Worm (Caenorhabditis elegans) whole organism, midembryonic: ENCODE data around the gene F07G6.2.

ENCODE experiments used
- cog-1 ChIP-seq: sonication (generic microtip); optimal IDR thresholded peaks from 2 replicates; lab custom pipeline; 2016; ENCODE audit warnings: missing genetic modification characterization, missing compliant biosample characterization
- klf-2 ChIP-seq: fragments of 200-800 bp; sonication (Bioruptor generic); conservative IDR thresholded peaks from 2 replicates; pipeline ENCODE4 v1.3.6; 2022; ENCODE audit warnings: missing genetic modification reagents, missing genetic modification characterization, missing compliant biosample characterization
- med-1 ChIP-seq: sonication (generic microtip); optimal IDR thresholded peaks from 2 replicates; lab custom pipeline; 2017; ENCODE audit warnings: missing genetic modification characterization, mild to moderate bottlenecking, missing compliant biosample characterization, antibody characterized with exemption, missing genetic modification reagents; ENCODE audit not compliant: insufficient read depth
- tab-1 ChIP-seq: fragments of 200-800 bp; sonication (Bioruptor generic); IDR thresholded peaks from 2 replicates; pipeline ENCODE4 v1.3.6; 2022; ENCODE audit warnings: missing genetic modification characterization, missing compliant biosample characterization
- ztf-23 ChIP-seq: fragments of 200-800 bp; sonication (Bioruptor generic); IDR thresholded peaks from 2 replicates; pipeline ENCODE4 v1.3.6; 2022; ENCODE audit warnings: missing genetic modification reagents, missing genetic modification characterization, missing compliant biosample characterization
- ztf-29 ChIP-seq: fragments of 200-800 bp; sonication (Bioruptor generic); IDR thresholded peaks from 2 replicates; pipeline ENCODE4 v1.3.6; 2022; ENCODE audit warnings: missing genetic modification reagents, missing genetic modification characterization, missing compliant biosample characterization

DNA sequence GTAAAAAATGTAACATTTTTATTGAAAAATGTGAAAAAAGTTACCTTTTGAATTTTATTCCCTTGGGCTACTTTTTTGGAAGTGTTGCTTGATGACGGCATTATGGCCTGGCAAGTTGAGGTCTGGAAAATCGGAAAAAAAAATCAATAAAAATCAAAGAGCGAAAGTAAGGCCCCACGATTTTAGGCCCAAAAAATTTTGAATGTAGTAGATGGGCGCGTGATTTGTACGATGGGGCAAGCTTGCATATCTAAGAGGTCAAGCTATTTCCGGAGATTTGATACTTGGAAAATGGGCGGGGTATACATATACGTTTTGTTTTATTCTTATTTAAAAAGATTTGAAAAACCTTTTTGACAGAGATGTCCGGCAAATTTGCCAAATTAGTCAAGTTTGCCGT lies 20.6 kb upstream of the F07G6.2 start, which contains the start of gene F07G6.5:
- TF ChIP-seq cog-1 (tag; lab: Kevin White, UChicago) (no peak), tab-1 (GFP tag; lab: Robert Waterston, UW) (no peak), ztf-23 (GFP tag; lab: Robert Waterston, UW) (no peak), ztf-29 (GFP tag; lab: Robert Waterston, UW) (no peak), med-1 (GFP tag; lab: Kevin White, UChicago) (no peak), klf-2 (GFP tag; lab: Robert Waterston, UW) (no peak)
